Worm (Caenorhabditis elegans): ENCODE data around the gene T23D5.8.

- TF ChIP-seq jun-1 (tag; optimal IDR thresholded peaks at IDR 0.05) (no peak), lin-39 (tag; optimal IDR thresholded peaks at IDR 0.05) (no peak), F49E8.2 (tag; optimal IDR thresholded peaks at IDR 0.05; ENCODE audit: borderline replicate concordance) (no peak), cey-2 (tag; optimal IDR thresholded peaks at IDR 0.05; ENCODE audit: borderline replicate concordance, insufficient read depth) (no peak), dpl-1 (GFP tag; optimal IDR thresholded peaks at IDR 0.05) (no peak), pha-4 (GFP tag; IDR thresholded peaks at IDR 0.05) (no peak), pha-4 (tag; optimal IDR thresholded peaks at IDR 0.05) (no peak), mxl-2 (GFP tag; conservative IDR thresholded peaks at IDR 0.05) (no peak), fkh-10 (GFP tag; optimal IDR thresholded peaks at IDR 0.05) (no peak)
These were observed 31.6 kb downstream of the T23D5.8 start, which contains the start of gene Y6E2A.4 for ce11 chrV:15716679-15717078.
